Worm (Caenorhabditis elegans) whole organism, mixed stage, embryonic: ENCODE data around the gene T16A1.4.
"Not testable (repeated sequence)": the region's sequence is repeated elsewhere in the genome, so short reads cannot be mapped to it uniquely, and the experiment has no call there.

Experiments
- M03D4.4 ChIP-seq: sonication (generic microtip); optimal IDR thresholded peaks from 2 replicates; lab custom pipeline; 2017; ENCODE audit warnings: mild to moderate bottlenecking, missing genetic modification characterization, missing compliant biosample characterization
- bed-3 ChIP-seq: fragments of 200-800 bp; sonication (Bioruptor generic); optimal IDR thresholded peaks from 3 replicates; lab custom pipeline; 2018; ENCODE audit warnings: mild to moderate bottlenecking, missing genetic modification characterization, moderate library complexity, missing compliant biosample characterization
- blmp-1 ChIP-seq: fragments of 150-350 bp; optimal IDR thresholded peaks from 2 replicates; lab custom pipeline; 2014; ENCODE audit warnings: missing biosample characterization, missing genetic modification characterization
- ceh-39 ChIP-seq: fragments of 150-350 bp; optimal IDR thresholded peaks from 2 replicates; lab custom pipeline; 2014; ENCODE audit warnings: missing biosample characterization, missing genetic modification characterization
- ceh-43 ChIP-seq: fragments of 200-800 bp; sonication (Bioruptor generic); optimal IDR thresholded peaks from 2 replicates; lab custom pipeline; 2018; ENCODE audit warnings: mild to moderate bottlenecking, missing genetic modification characterization, moderate library complexity, missing compliant biosample characterization
- ceh-83 ChIP-seq: fragments of 200-800 bp; sonication (Bioruptor generic); optimal IDR thresholded peaks from 2 replicates; lab custom pipeline; 2018; ENCODE audit warnings: mild to moderate bottlenecking, missing genetic modification characterization, missing compliant biosample characterization
- cnd-1 ChIP-seq: fragments of 200-800 bp; sonication (Bioruptor generic); optimal IDR thresholded peaks from 2 replicates; lab custom pipeline; 2018; ENCODE audit warnings: mild to moderate bottlenecking, missing genetic modification characterization, missing compliant biosample characterization
- drap-1 ChIP-seq: fragments of 200-800 bp; sonication (Bioruptor generic); optimal IDR thresholded peaks from 3 replicates; lab custom pipeline; 2018; ENCODE audit warnings: mild to moderate bottlenecking, missing genetic modification characterization, missing compliant biosample characterization
- elt-1 ChIP-seq: sonication (generic microtip); optimal IDR thresholded peaks from 2 replicates; lab custom pipeline; 2017; ENCODE audit warnings: missing genetic modification characterization, mild to moderate bottlenecking, missing compliant biosample characterization, antibody characterized with exemption, moderate library complexity, borderline replicate concordance; ENCODE audit not compliant: insufficient read depth
- elt-3 ChIP-seq: fragments of 150-350 bp; optimal IDR thresholded peaks from 2 replicates; lab custom pipeline; 2014; ENCODE audit warnings: missing biosample characterization, missing genetic modification characterization
- flh-1 ChIP-seq: fragments of 200-800 bp; sonication (Bioruptor generic); optimal IDR thresholded peaks from 2 replicates; lab custom pipeline; 2018; ENCODE audit warnings: mild to moderate bottlenecking, missing genetic modification characterization, moderate library complexity, missing compliant biosample characterization
- ham-2 ChIP-seq: fragments of 200-800 bp; sonication (Bioruptor generic); optimal IDR thresholded peaks from 2 replicates; lab custom pipeline; 2018; ENCODE audit warnings: mild to moderate bottlenecking, missing genetic modification characterization, missing compliant biosample characterization
- hlh-1 ChIP-seq: fragments of 150-350 bp; optimal IDR thresholded peaks from 2 replicates; lab custom pipeline; 2014; ENCODE audit warnings: missing biosample characterization, missing genetic modification reagents, missing genetic modification characterization
- lin-13 ChIP-seq: fragments of 150-350 bp; optimal IDR thresholded peaks from 2 replicates; lab custom pipeline; 2014; ENCODE audit warnings: missing biosample characterization, missing genetic modification characterization
- lin-32 ChIP-seq: fragments of 200-800 bp; sonication (Bioruptor generic); optimal IDR thresholded peaks from 2 replicates; lab custom pipeline; 2018; ENCODE audit warnings: mild to moderate bottlenecking, missing genetic modification characterization, missing compliant biosample characterization
- lsy-2 ChIP-seq: fragments of 150-350 bp; optimal IDR thresholded peaks from 2 replicates; lab custom pipeline; 2014; ENCODE audit warnings: missing biosample characterization, missing genetic modification characterization
- mab-5 ChIP-seq: fragments of 150-350 bp; optimal IDR thresholded peaks from 2 replicates; lab custom pipeline; 2014; ENCODE audit warnings: missing biosample characterization, missing genetic modification characterization
- mep-1 ChIP-seq: fragments of 150-350 bp; optimal IDR thresholded peaks from 2 replicates; lab custom pipeline; 2017; ENCODE audit warnings: missing biosample characterization, missing genetic modification reagents, missing genetic modification characterization, inconsistent platforms
- mls-2 ChIP-seq: sonication (generic microtip); optimal IDR thresholded peaks from 2 replicates; lab custom pipeline; 2016; ENCODE audit warnings: mild to moderate bottlenecking, missing genetic modification characterization, moderate library complexity, missing compliant biosample characterization
- nhr-12 ChIP-seq: fragments of 150-350 bp; optimal IDR thresholded peaks from 2 replicates; lab custom pipeline; 2014; ENCODE audit warnings: missing biosample characterization, missing genetic modification characterization
- nhr-2 ChIP-seq: fragments of 150-350 bp; optimal IDR thresholded peaks from 2 replicates; lab custom pipeline; 2014; ENCODE audit warnings: missing biosample characterization, missing genetic modification characterization
- nhr-237 ChIP-seq: fragments of 150-350 bp; optimal IDR thresholded peaks from 2 replicates; lab custom pipeline; 2014; ENCODE audit warnings: missing biosample characterization, missing genetic modification characterization
- nhr-28 ChIP-seq: fragments of 150-350 bp; optimal IDR thresholded peaks from 2 replicates; lab custom pipeline; 2014; ENCODE audit warnings: missing biosample characterization, missing genetic modification characterization
- nhr-76 ChIP-seq: sonication (generic microtip); optimal IDR thresholded peaks from 2 replicates; lab custom pipeline; 2017; ENCODE audit warnings: missing biosample characterization, missing genetic modification characterization
- pha-4 ChIP-seq: fragments of 150-350 bp; optimal IDR thresholded peaks from 2 replicates; lab custom pipeline; 2018; ENCODE audit warnings: missing biosample characterization, missing genetic modification reagents, missing genetic modification characterization
- sem-2 ChIP-seq: fragments of 200-800 bp; sonication (Bioruptor generic); optimal IDR thresholded peaks from 2 replicates; lab custom pipeline; 2018; ENCODE audit warnings: mild to moderate bottlenecking, missing genetic modification characterization, missing compliant biosample characterization
- snpc-4 ChIP-seq: fragments of 150-350 bp; optimal IDR thresholded peaks from 2 replicates; lab custom pipeline; 2014; ENCODE audit warnings: missing biosample characterization, missing genetic modification characterization
- sptf-1 ChIP-seq: sonication (generic microtip); optimal IDR thresholded peaks from 2 replicates; lab custom pipeline; 2017; ENCODE audit warnings: mild to moderate bottlenecking, missing genetic modification characterization, moderate library complexity, missing compliant biosample characterization
- tbx-8 ChIP-seq: fragments of 200-800 bp; sonication (Bioruptor generic); optimal IDR thresholded peaks from 2 replicates; lab custom pipeline; 2018; ENCODE audit warnings: mild to moderate bottlenecking, missing genetic modification characterization, moderate library complexity, missing compliant biosample characterization
- unc-120 ChIP-seq: sonication (generic microtip); optimal IDR thresholded peaks from 2 replicates; lab custom pipeline; 2017; ENCODE audit warnings: missing genetic modification characterization, missing compliant biosample characterization; ENCODE audit not compliant: poor library complexity, severe bottlenecking
- unc-39 ChIP-seq: fragments of 150-350 bp; optimal IDR thresholded peaks from 2 replicates; lab custom pipeline; 2014; ENCODE audit warnings: missing biosample characterization, missing genetic modification characterization
- unc-62 ChIP-seq: fragments of 150-350 bp; optimal IDR thresholded peaks from 2 replicates; lab custom pipeline; 2014; ENCODE audit warnings: missing biosample characterization, missing genetic modification reagents, missing genetic modification characterization
- zip-8 ChIP-seq: fragments of 150-350 bp; optimal IDR thresholded peaks from 2 replicates; lab custom pipeline; 2014; ENCODE audit warnings: missing biosample characterization, missing genetic modification characterization
- ztf-11 ChIP-seq: fragments of 150-350 bp; optimal IDR thresholded peaks from 2 replicates; lab custom pipeline; 2014; ENCODE audit warnings: missing biosample characterization, missing genetic modification characterization

Gene T16A1.4

ce11 chrII:2081257-2081656 is at the start of gene T16A1.4:
TSS of gene T16A1.4 (plus strand) at chrII:2081557.
- no peak for TF ChIP-seq bed-3 (GFP tag; lab: Kevin White, UChicago)
- no peak for TF ChIP-seq lin-32 (GFP tag; lab: Kevin White, UChicago)
- TF ChIP-seq mep-1 (tag; lab: Kevin White, UChicago): no peak
- no peak for TF ChIP-seq elt-1 (tag; lab: Kevin White, UChicago)
- no peak for TF ChIP-seq lin-13 (tag; lab: Kevin White, UChicago)
- TF ChIP-seq hlh-1: no peak
- no peak for TF ChIP-seq flh-1 (GFP tag; lab: Kevin White, UChicago)
- no peak for TF ChIP-seq nhr-28
- TF ChIP-seq snpc-4 (tag; lab: Kevin White, UChicago): no peak
- TF ChIP-seq ceh-83 (GFP tag; lab: Kevin White, UChicago): no peak
- no peak for TF ChIP-seq mab-5
- no peak for TF ChIP-seq elt-3 (tag; lab: Kevin White, UChicago)
- no peak for TF ChIP-seq nhr-2
- no peak for TF ChIP-seq cnd-1 (tag; lab: Kevin White, UChicago)
- no peak for TF ChIP-seq ham-2
- TF ChIP-seq drap-1: no peak
- TF ChIP-seq mls-2 (tag; lab: Kevin White, UChicago): no peak
- no peak for TF ChIP-seq tbx-8 (GFP tag; lab: Kevin White, UChicago)
- TF ChIP-seq pha-4 (tag; lab: Kevin White, UChicago): no peak

ce11 chrII:2031852-2032251 is 49.5 kb upstream of the T16A1.4 start, which contains the start of gene bath-5:
TSS of gene bath-5 (minus strand) at chrII:2031952.
- TF ChIP-seq flh-1 (GFP tag; lab: Kevin White, UChicago) (no peak), sem-2 (GFP tag; lab: Kevin White, UChicago) (no peak), unc-62 (no peak), ztf-11 (no peak), mab-5 (no peak), tbx-8 (GFP tag; lab: Kevin White, UChicago) (no peak), elt-1 (tag; lab: Kevin White, UChicago) (no peak), ceh-39 (tag; lab: Kevin White, UChicago) (no peak), blmp-1 (tag; lab: Kevin White, UChicago) (no peak), unc-39 (tag; lab: Kevin White, UChicago) (no peak), snpc-4 (tag; lab: Kevin White, UChicago) (no peak), lin-32 (GFP tag; lab: Kevin White, UChicago) (no peak), pha-4 (tag; lab: Kevin White, UChicago) (no peak), lin-13 (tag; lab: Kevin White, UChicago) (no peak), nhr-28 (no peak), nhr-237 (no peak), elt-3 (tag; lab: Kevin White, UChicago) (no peak)

- TF ChIP-seq sptf-1, blmp-1, nhr-12 (tag; lab: Kevin White, UChicago): not testable (repeated sequence)
These were observed 49.1 kb upstream of the T16A1.4 start, which contains the start of gene btb-4 for ce11 chrII:2032282-2032681. TSS of gene btb-4 (plus strand) at chrII:2032316.

- TF ChIP-seq bed-3 (GFP tag; lab: Kevin White, UChicago): no peak
- no peak for TF ChIP-seq zip-8
- TF ChIP-seq unc-39 (tag; lab: Kevin White, UChicago): no peak
- TF ChIP-seq lin-13 (tag; lab: Kevin White, UChicago): no peak
- TF ChIP-seq drap-1: no peak
- TF ChIP-seq mls-2 (tag; lab: Kevin White, UChicago): no peak
- TF ChIP-seq sem-2 (GFP tag; lab: Kevin White, UChicago): no peak
- TF ChIP-seq ceh-39 (tag; lab: Kevin White, UChicago): no peak
- no peak for TF ChIP-seq nhr-12 (tag; lab: Kevin White, UChicago)
- TF ChIP-seq mab-5: no peak
- TF ChIP-seq pha-4 (tag; lab: Kevin White, UChicago): no peak
- TF ChIP-seq elt-3 (tag; lab: Kevin White, UChicago): no peak
- TF ChIP-seq unc-120 (tag; lab: Kevin White, UChicago): no peak
- no peak for TF ChIP-seq M03D4.4 (tag; lab: Kevin White, UChicago)
These were observed 48.1 kb upstream of the T16A1.4 start, which contains the start of gene F59H6.14 for ce11 chrII:2033286-2033685. TSS of gene F59H6.14 (plus strand) at chrII:2033586.

- TF ChIP-seq lin-32 (GFP tag; lab: Kevin White, UChicago): no peak
- TF ChIP-seq unc-62: no peak
- no peak for TF ChIP-seq ceh-39 (tag; lab: Kevin White, UChicago)
- no peak for TF ChIP-seq ceh-83 (GFP tag; lab: Kevin White, UChicago)
- TF ChIP-seq lin-13 (tag; lab: Kevin White, UChicago): no peak
- no peak for TF ChIP-seq nhr-76 (tag; lab: Kevin White, UChicago)
- no peak for TF ChIP-seq drap-1
- TF ChIP-seq mls-2 (tag; lab: Kevin White, UChicago): no peak
- no peak for TF ChIP-seq nhr-28
- TF ChIP-seq mab-5: no peak
- no peak for TF ChIP-seq ztf-11
- TF ChIP-seq sem-2 (GFP tag; lab: Kevin White, UChicago): no peak
- no peak for TF ChIP-seq lsy-2 (tag; lab: Kevin White, UChicago)
- TF ChIP-seq blmp-1 (tag; lab: Kevin White, UChicago): no peak
- TF ChIP-seq pha-4 (tag; lab: Kevin White, UChicago): no peak
- no peak for TF ChIP-seq flh-1 (GFP tag; lab: Kevin White, UChicago)
- TF ChIP-seq tbx-8 (GFP tag; lab: Kevin White, UChicago): no peak
- no peak for TF ChIP-seq unc-120 (tag; lab: Kevin White, UChicago)
- TF ChIP-seq ceh-43: no peak
- TF ChIP-seq nhr-2: no peak
- TF ChIP-seq, all 35 proteins: peak for 0
These were observed 42.1 kb upstream of the T16A1.4 start, which contains the start of gene bath-19 for ce11 chrII:2039288-2039687. TSS of gene bath-19 (minus strand) at chrII:2039388.
